Worm (Caenorhabditis elegans) whole organism, L4 larva: ENCODE results near the gene srz-62.

ENCODE experiments used
- D1046.2 ChIP-seq: fragments of 200-800 bp; sonication (Bioruptor generic); IDR thresholded peaks from 2 replicates; pipeline ENCODE4 v1.3.6; 2022; ENCODE audit warnings: missing genetic modification characterization, missing compliant biosample characterization
- T26A8.4 ChIP-seq: fragments of 200-800 bp; sonication (Bioruptor generic); IDR thresholded peaks from 2 replicates; pipeline ENCODE4 v1.3.6; 2022; ENCODE audit warnings: missing genetic modification characterization, missing compliant biosample characterization
- ama-1 ChIP-seq: fragments of 150-350 bp; optimal IDR thresholded peaks from 2 replicates; lab custom pipeline; 2014; ENCODE audit warnings: inconsistent platforms, mixed read lengths
- ceh-20 ChIP-seq: fragments of 200-800 bp; sonication (Bioruptor generic); IDR thresholded peaks from 2 replicates; pipeline ENCODE4 v1.3.6; 2022; ENCODE audit warnings: missing genetic modification reagents, missing genetic modification characterization, missing compliant biosample characterization
- daf-16 ChIP-seq, 3 experiments: sonication (generic microtip); optimal IDR thresholded peaks; 2 replicates each; lab custom pipeline; 2016 to 2017; ENCODE audit warnings: missing genetic modification characterization in 3 of 3, missing genetic modification reagents in 3 of 3, mild to moderate bottlenecking in 2 of 3, missing compliant biosample characterization in 2 of 3, missing biosample characterization in 1 of 3, moderate library complexity in 1 of 3
- dmd-6 ChIP-seq: fragments of 200-800 bp; sonication (Bioruptor generic); IDR thresholded peaks from 2 replicates; pipeline ENCODE4 v1.3.6; 2022; ENCODE audit warnings: missing genetic modification reagents, missing genetic modification characterization, missing compliant biosample characterization
- dpl-1 ChIP-seq: fragments of 150-350 bp; optimal IDR thresholded peaks from 2 replicates; lab custom pipeline; 2014; ENCODE audit warnings: missing biosample characterization, missing genetic modification reagents, missing genetic modification characterization
- duxl-1 ChIP-seq: sonication (generic microtip); optimal IDR thresholded peaks from 2 replicates; lab custom pipeline; 2016; ENCODE audit warnings: mild to moderate bottlenecking, missing genetic modification characterization, moderate library complexity, missing compliant biosample characterization; ENCODE audit not compliant: poor library complexity
- dve-1 ChIP-seq: sonication (generic microtip); optimal IDR thresholded peaks from 2 replicates; lab custom pipeline; 2017; ENCODE audit warnings: antibody characterized with exemption, mild to moderate bottlenecking, missing genetic modification characterization, missing compliant biosample characterization; ENCODE audit not compliant: insufficient read depth
- hif-1 ChIP-seq, 2 experiments: sonication (generic microtip); optimal IDR thresholded peaks; 2 replicates each; lab custom pipeline; 2016 to 2017; ENCODE audit warnings: missing compliant biosample characterization in 2 of 2, missing genetic modification characterization in 2 of 2, missing genetic modification reagents in 2 of 2, missing genotype in 2 of 2, mild to moderate bottlenecking in 1 of 2
- hlh-11 ChIP-seq: fragments of 200-800 bp; sonication (Bioruptor generic); optimal IDR thresholded peaks from 2 replicates; lab custom pipeline; 2018; ENCODE audit warnings: mild to moderate bottlenecking, missing genetic modification characterization, missing compliant biosample characterization
- hlh-30 ChIP-seq: sonication (generic microtip); optimal IDR thresholded peaks from 2 replicates; lab custom pipeline; 2017; ENCODE audit warnings: antibody characterized with exemption, mild to moderate bottlenecking, missing genetic modification characterization, missing compliant biosample characterization; ENCODE audit not compliant: insufficient read depth
- hmg-1.1 ChIP-seq: fragments of 200-800 bp; sonication (Bioruptor generic); IDR thresholded peaks from 2 replicates; pipeline ENCODE4 v1.3.6; 2022; ENCODE audit warnings: missing genetic modification reagents, missing genetic modification characterization, missing compliant biosample characterization
- lin-13 ChIP-seq: fragments of 150-350 bp; optimal IDR thresholded peaks from 2 replicates; lab custom pipeline; 2014; ENCODE audit warnings: missing biosample characterization, missing genetic modification reagents, missing genetic modification characterization
- lin-29 ChIP-seq: fragments of 200-800 bp; sonication (Bioruptor generic); IDR thresholded peaks from 2 replicates; pipeline ENCODE4 v1.3.6; 2022; ENCODE audit warnings: missing genetic modification reagents, missing genetic modification characterization, missing compliant biosample characterization
- lsy-2 ChIP-seq, 2 experiments: fragments of 150-350 bp in 1 of 2; sonication (generic microtip) in 1 of 2; optimal IDR thresholded peaks; 2 replicates each; lab custom pipeline; 2014 to 2017; ENCODE audit warnings: missing biosample characterization in 2 of 2, missing genetic modification characterization in 2 of 2
- mdl-1 ChIP-seq, 2 experiments: fragments of 150-350 bp in 1 of 2; sonication (generic microtip) in 1 of 2; optimal IDR thresholded peaks; 2 replicates each; lab custom pipeline; 2014 to 2017; ENCODE audit warnings: missing biosample characterization in 2 of 2, missing genetic modification characterization in 2 of 2
- mep-1 ChIP-seq: fragments of 150-350 bp; sonication (generic microtip); optimal IDR thresholded peaks from 3 replicates; lab custom pipeline; 2014; ENCODE audit warnings: missing biosample characterization, missing genetic modification characterization
- mes-2 ChIP-seq: sonication (generic microtip); optimal IDR thresholded peaks from 2 replicates; lab custom pipeline; 2016; ENCODE audit warnings: missing genotype, mild to moderate bottlenecking, missing genetic modification characterization, missing compliant biosample characterization; ENCODE audit not compliant: poor library complexity, severe bottlenecking
- nhr-10 ChIP-seq: fragments of 150-350 bp; optimal IDR thresholded peaks from 2 replicates; lab custom pipeline; 2014; ENCODE audit warnings: missing biosample characterization, missing genetic modification characterization
- nhr-11 ChIP-seq: fragments of 150-350 bp; optimal IDR thresholded peaks from 2 replicates; lab custom pipeline; 2014; ENCODE audit warnings: missing biosample characterization, missing genetic modification characterization
- nhr-111 ChIP-seq: fragments of 200-800 bp; sonication (Bioruptor generic); optimal IDR thresholded peaks from 2 replicates; lab custom pipeline; 2018; ENCODE audit warnings: mild to moderate bottlenecking, missing genetic modification characterization, missing compliant biosample characterization
- nhr-28 ChIP-seq: fragments of 150-350 bp; optimal IDR thresholded peaks from 2 replicates; lab custom pipeline; 2014; ENCODE audit warnings: missing biosample characterization, missing genetic modification characterization
- nhr-48 ChIP-seq: sonication (generic microtip); optimal IDR thresholded peaks from 2 replicates; lab custom pipeline; 2016; ENCODE audit warnings: mild to moderate bottlenecking, missing genetic modification characterization, missing compliant biosample characterization
- nhr-6 ChIP-seq: fragments of 150-350 bp; optimal IDR thresholded peaks from 2 replicates; lab custom pipeline; 2014; ENCODE audit warnings: missing biosample characterization, missing genetic modification characterization
- nhr-77 ChIP-seq: fragments of 150-350 bp; optimal IDR thresholded peaks from 2 replicates; lab custom pipeline; 2014; ENCODE audit warnings: missing biosample characterization, missing genetic modification characterization
- pha-4 ChIP-seq, 2 experiments: fragments of 150-350 bp in 1 of 2; fragments of 200-800 bp in 1 of 2; sonication (Bioruptor generic) in 1 of 2; IDR thresholded peaks in 1 of 2; optimal IDR thresholded peaks in 1 of 2; 2 replicates each; pipeline versions ENCODE4 v1.3.6 to Lab custom; 2014 to 2022; ENCODE audit warnings: missing genetic modification characterization in 2 of 2, missing genetic modification reagents in 2 of 2, missing biosample characterization in 1 of 2, missing compliant biosample characterization in 1 of 2
- php-3 ChIP-seq: fragments of 200-800 bp; sonication (Bioruptor generic); IDR thresholded peaks from 2 replicates; pipeline ENCODE4 v1.3.6; 2022; ENCODE audit warnings: missing genetic modification reagents, missing genetic modification characterization, missing compliant biosample characterization
- pqm-1 ChIP-seq: sonication (generic microtip); optimal IDR thresholded peaks from 2 replicates; lab custom pipeline; 2017; ENCODE audit warnings: missing biosample characterization, missing genetic modification characterization
- rbr-2 ChIP-seq: sonication (generic microtip); optimal IDR thresholded peaks from 2 replicates; lab custom pipeline; 2016; ENCODE audit warnings: missing genotype, missing genetic modification characterization, missing compliant biosample characterization
- set-16 ChIP-seq: fragments of 200-800 bp; sonication (Bioruptor generic); IDR thresholded peaks from 2 replicates; pipeline ENCODE4 v1.3.6; 2022; ENCODE audit warnings: missing genetic modification reagents, missing genetic modification characterization, missing compliant biosample characterization
- skn-1 ChIP-seq: fragments of 150-350 bp; optimal IDR thresholded peaks from 2 replicates; lab custom pipeline; 2014; ENCODE audit warnings: missing biosample characterization, missing genetic modification characterization
- spr-1 ChIP-seq: sonication (generic microtip); optimal IDR thresholded peaks from 2 replicates; lab custom pipeline; 2016; ENCODE audit warnings: mild to moderate bottlenecking, missing genetic modification characterization, missing compliant biosample characterization
- spr-3 ChIP-seq: fragments of 200-800 bp; sonication (Bioruptor generic); optimal IDR thresholded peaks from 2 replicates; lab custom pipeline; 2018; ENCODE audit warnings: mild to moderate bottlenecking, missing genetic modification characterization, missing compliant biosample characterization
- tag-97 ChIP-seq: fragments of 200-800 bp; sonication (Bioruptor generic); IDR thresholded peaks from 2 replicates; pipeline ENCODE4 v1.3.6; 2022; ENCODE audit warnings: missing genetic modification characterization, missing compliant biosample characterization

The srz-62 gene

ce11 chrIV:3874417-3874816, 25.9 kb upstream of the srz-62 start:
- no peak for TF ChIP-seq daf-16 (GFP tag; optimal IDR thresholded peaks at IDR 0.05; lab: Kevin White, UChicago)
- peak; percentile 1 for TF ChIP-seq daf-16 (tag; optimal IDR thresholded peaks at IDR 0.05; lab: Kevin White, UChicago)
- TF ChIP-seq hmg-1.1 (GFP tag; lab: Robert Waterston, UW) = 0 out of 2 replicates have a peak, but pooled peaks have one; percentile 27
- peak; percentile 28 for TF ChIP-seq hlh-30 (tag; lab: Kevin White, UChicago)
- peak; percentile 34 for TF ChIP-seq dpl-1 (GFP tag; lab: Kevin White, UChicago)
- peak; percentile 43 for TF ChIP-seq mes-2 (tag; lab: Kevin White, UChicago)
- no peak for TF ChIP-seq pha-4 (GFP tag; IDR thresholded peaks at IDR 0.05; lab: Robert Waterston, UW)
- peak; percentile 7 for TF ChIP-seq pha-4 (tag; optimal IDR thresholded peaks at IDR 0.05; lab: Kevin White, UChicago)
- TF ChIP-seq dmd-6 (GFP tag; lab: Robert Waterston, UW) = peak; percentile 64
- TF ChIP-seq spr-1 (tag; lab: Kevin White, UChicago) = no peak
- TF ChIP-seq T26A8.4 (GFP tag; lab: Robert Waterston, UW) = 0 out of 2 replicates have a peak, but pooled peaks have one; percentile 34
- peak in 1 of 2 experiments; percentile 8 for TF ChIP-seq mdl-1 (tag; optimal IDR thresholded peaks at IDR 0.05; lab: Kevin White, UChicago)
- TF ChIP-seq hlh-11 (tag; lab: Kevin White, UChicago) = peak; percentile 71
- TF ChIP-seq nhr-111 (GFP tag; lab: Kevin White, UChicago) = no peak
- peak; percentile 55 for TF ChIP-seq nhr-77 (tag; lab: Kevin White, UChicago)
- peak; percentile 63 for TF ChIP-seq nhr-6 (tag; lab: Kevin White, UChicago)
- TF ChIP-seq duxl-1 = no peak
- peak; percentile 51 for TF ChIP-seq dve-1 (tag; lab: Kevin White, UChicago)
- peak; percentile 67 for TF ChIP-seq nhr-28 (tag; lab: Kevin White, UChicago)
- peak; percentile 14 for TF ChIP-seq nhr-11 (tag; lab: Kevin White, UChicago)
- peak; percentile 97 for TF ChIP-seq ama-1
- no peak for TF ChIP-seq D1046.2
- TF ChIP-seq mep-1 (tag; lab: Kevin White, UChicago) = peak; percentile 72
- peak in 1 of 2 experiments; percentile 36 for TF ChIP-seq lsy-2 (tag; optimal IDR thresholded peaks at IDR 0.05; lab: Kevin White, UChicago)
- TF ChIP-seq nhr-10 (tag; lab: Kevin White, UChicago) = no peak

- TF ChIP-seq pha-4 (GFP tag; IDR thresholded peaks at IDR 0.05; lab: Robert Waterston, UW) (no peak), pha-4 (tag; optimal IDR thresholded peaks at IDR 0.05; lab: Kevin White, UChicago) (peak; percentile 38), hlh-30 (tag; lab: Kevin White, UChicago) (peak; percentile 73), lsy-2 (tag; optimal IDR thresholded peaks at IDR 0.05; lab: Kevin White, UChicago) (no peak), rbr-2 (tag; lab: Kevin White, UChicago) (peak; percentile 17), nhr-11 (tag; lab: Kevin White, UChicago) (no peak), php-3 (peak; percentile 70), mep-1 (tag; lab: Kevin White, UChicago) (peak; percentile 68), set-16 (GFP tag; lab: Robert Waterston, UW) (peak; percentile 57), daf-16 (GFP tag; optimal IDR thresholded peaks at IDR 0.05; lab: Kevin White, UChicago) (peak in 1 of 2 experiments; percentile 7), daf-16 (tag; optimal IDR thresholded peaks at IDR 0.05; lab: Kevin White, UChicago) (peak; percentile 78), skn-1 (tag; lab: Kevin White, UChicago) (no peak), pqm-1 (tag; lab: Kevin White, UChicago) (peak; percentile 24), hlh-11 (tag; lab: Kevin White, UChicago) (peak; percentile 73), nhr-6 (tag; lab: Kevin White, UChicago) (peak; percentile 86), dve-1 (tag; lab: Kevin White, UChicago) (peak; percentile 70), mdl-1 (tag; optimal IDR thresholded peaks at IDR 0.05; lab: Kevin White, UChicago) (peak in 1 of 2 experiments; percentile 44), tag-97 (no peak), hif-1 (tag; optimal IDR thresholded peaks at IDR 0.05; lab: Kevin White, UChicago) (peak in 1 of 2 experiments; percentile 41), dmd-6 (GFP tag; lab: Robert Waterston, UW) (peak; percentile 73), T26A8.4 (GFP tag; lab: Robert Waterston, UW) (no peak), ceh-20 (GFP tag; lab: Robert Waterston, UW) (0 out of 2 replicates have a peak, but pooled peaks have one; percentile 45), lin-13 (peak; percentile 42), nhr-28 (tag; lab: Kevin White, UChicago) (peak; percentile 7), spr-3 (GFP tag; lab: Kevin White, UChicago) (no peak), nhr-48 (tag; lab: Kevin White, UChicago) (peak; percentile 22), lin-29 (GFP tag; lab: Robert Waterston, UW) (no peak), mes-2 (tag; lab: Kevin White, UChicago) (peak; percentile 57)
Measured at ce11 chrIV:3875260-3875659, 25.0 kb upstream of the srz-62 start.
